Fruit fly (Drosophila melanogaster) whole organism, embryonic: ENCODE data around the gene Trm1.

ENCODE experiments used
- Ada2b ChIP-seq: fragments of 200-800 bp; sonication (Bioruptor generic); IDR thresholded peaks from 2 replicates; pipeline ENCODE4 v1.3.6; 2022; ENCODE audit warnings: missing biosample characterization, missing genetic modification characterization
- B-H1 ChIP-seq: fragments of 200-800 bp; sonication (Bioruptor generic); IDR thresholded peaks from 3 replicates; pipeline ENCODE4 v1.3.6; 2022; ENCODE audit warnings: missing biosample characterization, missing genetic modification characterization
- Blimp-1 ChIP-seq: fragments of 200-800 bp; sonication (Bioruptor generic); optimal IDR thresholded peaks from 3 replicates; lab custom pipeline; 2018; ENCODE audit warnings: missing biosample characterization, missing genetic modification characterization, mild to moderate bottlenecking, moderate library complexity, missing genetic modification reagents
- CG10979 ChIP-seq: fragments of 200-800 bp; sonication (Bioruptor generic); optimal IDR thresholded peaks from 2 replicates; lab custom pipeline; 2018; ENCODE audit warnings: missing biosample characterization, mild to moderate bottlenecking, missing genetic modification characterization, moderate library complexity
- CG11085 ChIP-seq: fragments of 200-800 bp; sonication (Bioruptor generic); IDR thresholded peaks from 2 replicates; pipeline ENCODE4 v1.3.6; 2022; ENCODE audit warnings: missing biosample characterization, missing genetic modification characterization
- CG11504 ChIP-seq: fragments of 200-800 bp; sonication (Bioruptor generic); optimal IDR thresholded peaks from 3 replicates; lab custom pipeline; 2019; ENCODE audit warnings: missing biosample characterization, mild to moderate bottlenecking, missing genetic modification characterization, moderate library complexity
- CG11696 ChIP-seq: fragments of 200-800 bp; sonication (Bioruptor generic); IDR thresholded peaks from 2 replicates; pipeline ENCODE4 v1.3.6; 2022; ENCODE audit warnings: missing biosample characterization, missing genetic modification characterization
- CG12236 ChIP-seq: fragments of 200-800 bp; sonication (Bioruptor generic); optimal IDR thresholded peaks from 2 replicates; lab custom pipeline; 2016; ENCODE audit warnings: missing biosample characterization, missing genetic modification characterization
- CG12942 ChIP-seq: fragments of 200-800 bp; sonication (Bioruptor generic); optimal IDR thresholded peaks from 3 replicates; lab custom pipeline; 2016; ENCODE audit warnings: missing biosample characterization, missing genetic modification characterization
- CG16863 ChIP-seq: fragments of 200-800 bp; sonication (Bioruptor generic); optimal IDR thresholded peaks from 3 replicates; lab custom pipeline; 2016; ENCODE audit warnings: missing biosample characterization, missing genetic modification characterization
- CG2889 ChIP-seq: fragments of 200-800 bp; sonication (Bioruptor generic); IDR thresholded peaks from 3 replicates; pipeline ENCODE4 v1.3.6; 2022; ENCODE audit warnings: missing biosample characterization, missing genetic modification characterization
- CG6854 ChIP-seq: fragments of 200-800 bp; sonication (Bioruptor generic); optimal IDR thresholded peaks from 3 replicates; lab custom pipeline; 2017; ENCODE audit warnings: missing biosample characterization, mild to moderate bottlenecking, missing genetic modification characterization
- CG7271 ChIP-seq: fragments of 200-800 bp; sonication (Bioruptor generic); optimal IDR thresholded peaks from 2 replicates; lab custom pipeline; 2018; ENCODE audit warnings: missing biosample characterization, mild to moderate bottlenecking, missing genetic modification characterization, moderate library complexity
- CG7357 ChIP-seq: fragments of 200-800 bp; sonication (Bioruptor generic); IDR thresholded peaks from 3 replicates; pipeline ENCODE4 v1.3.6; 2022; ENCODE audit warnings: missing biosample characterization, missing genetic modification characterization
- CG7786 ChIP-seq: fragments of 200-800 bp; sonication (Bioruptor generic); optimal IDR thresholded peaks from 2 replicates; lab custom pipeline; 2016; ENCODE audit warnings: missing biosample characterization, missing genetic modification characterization
- Camta ChIP-seq: fragments of 200-800 bp; sonication (Bioruptor generic); optimal IDR thresholded peaks from 2 replicates; lab custom pipeline; 2016; ENCODE audit warnings: missing biosample characterization, missing genetic modification characterization
- Fer2 ChIP-seq: fragments of 200-800 bp; sonication (Bioruptor generic); optimal IDR thresholded peaks from 2 replicates; lab custom pipeline; 2018; ENCODE audit warnings: missing biosample characterization, mild to moderate bottlenecking, missing genetic modification characterization, moderate library complexity
- Gug ChIP-seq: fragments of 200-800 bp; sonication (Bioruptor generic); IDR thresholded peaks from 4 replicates; pipeline ENCODE4 v1.3.6; 2022; ENCODE audit warnings: missing biosample characterization, missing genetic modification characterization
- HHEX ChIP-seq: fragments of 200-800 bp; sonication (Bioruptor generic); optimal IDR thresholded peaks from 3 replicates; lab custom pipeline; 2017; ENCODE audit warnings: missing biosample characterization, mild to moderate bottlenecking, missing genetic modification characterization, missing genetic modification reagents
- Hsf ChIP-seq: fragments of 200-800 bp; sonication (Bioruptor generic); optimal IDR thresholded peaks from 3 replicates; lab custom pipeline; 2016; ENCODE audit warnings: missing biosample characterization, missing genetic modification characterization
- Max ChIP-seq: fragments of 200-800 bp; sonication (Bioruptor generic); optimal IDR thresholded peaks from 2 replicates; lab custom pipeline; 2016; ENCODE audit warnings: missing biosample characterization, mild to moderate bottlenecking, missing genetic modification characterization
- Mes4 ChIP-seq: fragments of 200-800 bp; sonication (Bioruptor generic); optimal IDR thresholded peaks from 2 replicates; lab custom pipeline; 2016; ENCODE audit warnings: missing biosample characterization, missing genetic modification characterization
- Mrtf ChIP-seq: fragments of 200-800 bp; sonication (Bioruptor generic); IDR thresholded peaks from 3 replicates; pipeline ENCODE4 v1.3.6; 2022; ENCODE audit warnings: missing biosample characterization, missing genetic modification characterization
- Pdp1 ChIP-seq, 2 experiments: fragments of 200-800 bp; sonication (Bioruptor generic); optimal IDR thresholded peaks; 3 replicates each; lab custom pipeline; 2016; ENCODE audit warnings: missing biosample characterization in 2 of 2, missing genetic modification characterization in 2 of 2, mild to moderate bottlenecking in 1 of 2, moderate library complexity in 1 of 2
- Ravus ChIP-seq: fragments of 200-800 bp; sonication (Bioruptor generic); IDR thresholded peaks from 2 replicates; pipeline ENCODE4 v1.3.6; 2022; ENCODE audit warnings: missing biosample characterization, missing genetic modification characterization
- Side ChIP-seq: fragments of 200-800 bp; sonication (Bioruptor generic); optimal IDR thresholded peaks from 2 replicates; lab custom pipeline; 2016; ENCODE audit warnings: missing biosample characterization, missing genetic modification characterization
- TFAM ChIP-seq: fragments of 200-800 bp; sonication (Bioruptor generic); optimal IDR thresholded peaks from 2 replicates; lab custom pipeline; 2017; ENCODE audit warnings: missing biosample characterization, missing genetic modification characterization, inconsistent platforms
- Tbp ChIP-seq: fragments of >200 bp; optimal IDR thresholded peaks from 2 replicates; lab custom pipeline; 2018; ENCODE audit warnings: missing biosample characterization, missing genetic modification characterization
- Trl ChIP-seq, 3 experiments: fragments of >200 bp in 2 of 3; fragments of 200-800 bp in 1 of 3; sonication (Bioruptor generic) in 1 of 3; optimal IDR thresholded peaks; 2 replicates in 1 of 3; 3 replicates in 2 of 3; lab custom pipeline; 2016 to 2017; ENCODE audit warnings: missing biosample characterization in 1 of 3, missing genetic modification characterization in 1 of 3
- ase ChIP-seq: fragments of 200-800 bp; sonication (Bioruptor generic); IDR thresholded peaks from 3 replicates; pipeline ENCODE4 v1.3.6; 2022; ENCODE audit warnings: missing biosample characterization, missing genetic modification characterization
- cas ChIP-seq: fragments of 200-800 bp; sonication (Bioruptor generic); IDR thresholded peaks from 2 replicates; pipeline ENCODE4 v1.3.6; 2022; ENCODE audit warnings: missing biosample characterization, missing genetic modification characterization
- caup ChIP-seq: fragments of 200-800 bp; sonication (Bioruptor generic); optimal IDR thresholded peaks from 3 replicates; lab custom pipeline; 2017; ENCODE audit warnings: missing biosample characterization, mild to moderate bottlenecking, missing genetic modification characterization, moderate library complexity; ENCODE audit not compliant: severe bottlenecking
- disco-r ChIP-seq: fragments of 200-800 bp; sonication (Bioruptor generic); optimal IDR thresholded peaks from 2 replicates; lab custom pipeline; 2016; ENCODE audit warnings: missing biosample characterization, missing genetic modification characterization
- ewg ChIP-seq: fragments of 200-800 bp; sonication (Bioruptor generic); optimal IDR thresholded peaks from 3 replicates; lab custom pipeline; 2017; ENCODE audit warnings: mild to moderate bottlenecking, missing biosample characterization, missing genetic modification reagents, missing genetic modification characterization
- ham ChIP-seq: fragments of 200-800 bp; sonication (Bioruptor generic); IDR thresholded peaks from 2 replicates; pipeline ENCODE4 v1.3.6; 2022; ENCODE audit warnings: missing biosample characterization, missing genetic modification characterization
- jumu ChIP-seq: fragments of 200-800 bp; sonication (Bioruptor generic); optimal IDR thresholded peaks from 3 replicates; lab custom pipeline; 2016; ENCODE audit warnings: missing biosample characterization, missing genetic modification characterization
- ken ChIP-seq: fragments of 200-800 bp; sonication (Bioruptor generic); IDR thresholded peaks from 3 replicates; pipeline ENCODE4 v1.3.6; 2022; ENCODE audit warnings: missing biosample characterization, missing genetic modification characterization
- klu ChIP-seq: fragments of 200-800 bp; sonication (Bioruptor generic); IDR thresholded peaks from 2 replicates; pipeline ENCODE4 v1.3.6; 2022; ENCODE audit warnings: missing biosample characterization, missing genetic modification characterization
- knrl ChIP-seq: fragments of 200-800 bp; sonication (Bioruptor generic); IDR thresholded peaks from 3 replicates; pipeline ENCODE4 v1.3.6; 2022; ENCODE audit warnings: missing biosample characterization, missing genetic modification characterization; ENCODE audit not compliant: partially characterized antibody
- lbe ChIP-seq: fragments of 200-800 bp; sonication (Bioruptor generic); optimal IDR thresholded peaks from 2 replicates; lab custom pipeline; 2016; ENCODE audit warnings: missing biosample characterization, mild to moderate bottlenecking, missing genetic modification characterization
- pzg ChIP-seq: fragments of 200-800 bp; sonication (Bioruptor generic); optimal IDR thresholded peaks from 3 replicates; lab custom pipeline; 2018; ENCODE audit warnings: missing biosample characterization, mild to moderate bottlenecking, missing genetic modification characterization, moderate library complexity
- ranshi ChIP-seq: fragments of 200-800 bp; sonication (Bioruptor generic); IDR thresholded peaks from 2 replicates; pipeline ENCODE4 v1.3.6; 2022; ENCODE audit warnings: missing biosample characterization, missing genetic modification characterization
- schlank ChIP-seq: fragments of 200-800 bp; sonication (Bioruptor generic); optimal IDR thresholded peaks from 2 replicates; lab custom pipeline; 2018; ENCODE audit warnings: missing biosample characterization, mild to moderate bottlenecking, missing genetic modification characterization
- sens ChIP-seq: fragments of 200-800 bp; sonication (Bioruptor generic); peaks from one replicate; lab custom pipeline; 2016; ENCODE audit warnings: missing biosample characterization, missing genetic modification characterization
- tap ChIP-seq: fragments of 200-800 bp; optimal IDR thresholded peaks from 3 replicates; lab custom pipeline; 2019; ENCODE audit warnings: missing biosample characterization, mild to moderate bottlenecking, missing genetic modification characterization, moderate library complexity
- tio ChIP-seq: fragments of 200-800 bp; sonication (Bioruptor generic); optimal IDR thresholded peaks from 2 replicates; lab custom pipeline; 2017; ENCODE audit warnings: missing biosample characterization, missing genetic modification characterization, inconsistent platforms
- vvl ChIP-seq: fragments of 200-800 bp; sonication (Bioruptor generic); IDR thresholded peaks from 2 replicates; pipeline ENCODE4 v1.3.6; 2022; ENCODE audit warnings: missing biosample characterization, missing genetic modification characterization
- wek ChIP-seq: fragments of 200-800 bp; sonication (Bioruptor generic); optimal IDR thresholded peaks from 3 replicates; lab custom pipeline; 2018; ENCODE audit warnings: missing biosample characterization, mild to moderate bottlenecking, missing genetic modification characterization, moderate library complexity
- yki ChIP-seq: fragments of >200 bp; optimal IDR thresholded peaks from 3 replicates; lab custom pipeline; 2018

Trm1 gene

DNA sequence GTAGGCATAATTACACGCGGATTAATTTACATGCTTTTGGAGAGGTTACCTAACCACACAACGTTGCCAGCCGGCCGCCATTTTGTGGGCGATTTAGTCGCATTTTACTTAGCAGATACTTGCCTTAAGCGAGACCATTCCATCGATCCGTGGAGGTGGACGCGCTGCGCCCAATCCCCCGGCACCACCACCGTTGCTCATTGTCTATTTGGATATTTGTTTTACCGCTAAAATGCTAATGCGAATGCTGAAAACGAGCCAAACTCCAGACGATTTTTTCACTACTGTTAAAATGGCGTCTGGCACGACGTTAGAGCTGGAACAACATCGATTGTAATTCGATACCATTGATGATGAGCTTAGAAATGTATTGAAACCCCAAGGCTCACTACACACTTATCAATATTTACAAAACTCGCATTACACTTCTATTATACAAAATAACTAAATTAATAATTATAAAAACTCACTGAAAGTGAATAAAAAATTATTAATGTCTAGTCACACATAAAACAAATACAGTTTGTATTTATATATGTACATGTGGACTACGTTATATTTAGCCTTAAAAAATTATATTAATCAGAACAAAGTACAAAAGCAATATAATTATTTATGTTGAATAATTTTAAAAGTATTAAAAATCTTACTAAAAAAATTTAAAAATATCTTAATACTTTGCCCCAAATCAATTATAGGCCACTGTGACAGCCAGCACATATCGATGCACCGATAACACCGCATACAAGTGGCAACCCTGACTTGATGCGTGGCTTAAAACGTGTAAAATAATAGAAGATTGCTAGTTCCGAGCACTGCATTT is 6.1 kb downstream of the Trm1 start, which contains the start of gene eRF3 (continued):
- TF ChIP-seq cas (GFP tag; lab: Robert Waterston, UW) (no peak), Ravus (peak; percentile 27), sens (peak; percentile 88), Fer2 (tag; lab: Kevin White, UChicago) (peak; percentile 68), disco-r (no peak), CG2889 (GFP tag; lab: Robert Waterston, UW) (peak; percentile 56; the same call in 2 of the 3 replicates), Hsf (GFP tag; lab: Kevin White, UChicago) (peak; percentile 26), ken (peak; percentile 49), lbe (GFP tag; lab: Kevin White, UChicago) (peak; percentile 18), CG11504 (peak; percentile 88), B-H1 (GFP tag; lab: Robert Waterston, UW) (0 out of 3 replicates have a peak, but pooled peaks have one; percentile 51), TFAM (GFP tag; lab: Kevin White, UChicago) (no peak), caup (GFP tag; lab: Kevin White, UChicago) (peak; percentile 48), Trl (optimal IDR thresholded peaks at IDR 0.05; lab: Kevin White, UChicago) (no peak), Trl (GFP tag; optimal IDR thresholded peaks at IDR 0.05; lab: Kevin White, UChicago) (no peak), CG10979 (tag; lab: Kevin White, UChicago) (peak; percentile 78), Side (GFP tag; lab: Kevin White, UChicago) (no peak), CG11085 (peak; percentile 66; the same call in 1 of the 2 replicates), Blimp-1 (GFP tag; lab: Kevin White, UChicago) (peak; percentile 74), CG7786 (GFP tag; lab: Kevin White, UChicago) (no peak), CG6854 (GFP tag; lab: Kevin White, UChicago) (no peak), tap (tag; lab: Kevin White, UChicago) (peak; percentile 73), CG7271 (tag; lab: Kevin White, UChicago) (no peak), ham (0 out of 2 replicates have a peak, but pooled peaks have one; percentile 25), wek (GFP tag; lab: Kevin White, UChicago) (peak; percentile 31), CG12236 (GFP tag; lab: Kevin White, UChicago) (no peak), tio (GFP tag; lab: Kevin White, UChicago) (peak; percentile 80), Tbp (GFP tag; lab: Kevin White, UChicago) (no peak), Mrtf (peak; percentile 64; the same call in 2 of the 3 replicates), Camta (GFP tag; lab: Kevin White, UChicago) (no peak), ranshi (peak; percentile 76; the same call in 1 of the 2 replicates), knrl (GFP tag; lab: Robert Waterston, UW) (peak; percentile 68), schlank (tag; lab: Kevin White, UChicago) (no peak), Gug (GFP tag; lab: Robert Waterston, UW) (peak; percentile 66; the same call in 3 of the 4 replicates), klu (GFP tag; lab: Robert Waterston, UW) (peak; percentile 64), HHEX (GFP tag; lab: Kevin White, UChicago) (peak; percentile 55), Mes4 (GFP tag; lab: Kevin White, UChicago) (no peak), CG7357 (GFP tag; lab: Robert Waterston, UW) (peak; percentile 78), CG12942 (GFP tag; lab: Kevin White, UChicago) (peak; percentile 68), CG16863 (GFP tag; lab: Kevin White, UChicago) (no peak), vvl (GFP tag; lab: Robert Waterston, UW) (peak; percentile 83), ase (peak; percentile 42; the same call in 2 of the 3 replicates), Max (GFP tag; lab: Kevin White, UChicago) (peak; percentile 48), yki (lab: Kevin White, UChicago) (no peak), ewg (GFP tag; lab: Kevin White, UChicago) (peak; percentile 52), jumu (GFP tag; lab: Kevin White, UChicago) (no peak), Pdp1 (GFP tag; optimal IDR thresholded peaks at IDR 0.05; lab: Kevin White, UChicago) (peak in 1 of 2 experiments; percentile 96), Ada2b (GFP tag; lab: Robert Waterston, UW) (peak; percentile 65), pzg (GFP tag; lab: Kevin White, UChicago) (peak; percentile 35), CG11696 (peak; percentile 66)
